Fruit fly (Drosophila melanogaster) Kc167 (cell line): Measurements from ENCODE around the gene CG7519.

Experiments
- Myc ChIP-seq: fragments of >200 bp; optimal IDR thresholded peaks from 2 replicates; lab custom pipeline; 2017; ENCODE audit warnings: missing external identifiers
- Sin3A ChIP-seq: fragments of >200 bp; optimal IDR thresholded peaks from 2 replicates; lab custom pipeline; 2018; ENCODE audit warnings: missing external identifiers
- h ChIP-seq: fragments of >200 bp; optimal IDR thresholded peaks from 3 replicates; lab custom pipeline; 2018; ENCODE audit warnings: missing external identifiers
- insv ChIP-seq: fragments of >200 bp; optimal IDR thresholded peaks from 3 replicates; lab custom pipeline; 2018; ENCODE audit warnings: missing external identifiers
- psq ChIP-seq: fragments of >200 bp; optimal IDR thresholded peaks from 2 replicates; lab custom pipeline; 2017; ENCODE audit warnings: missing external identifiers
- ttk ChIP-seq: sonication (Bioruptor generic); optimal IDR thresholded peaks from 2 replicates; lab custom pipeline; 2017; ENCODE audit warnings: missing external identifiers

- TF ChIP-seq ttk (lab: Kevin White, UChicago) (no peak), Myc (no peak), h (lab: Kevin White, UChicago) (no peak), psq (lab: Kevin White, UChicago) (no peak), insv (lab: Kevin White, UChicago) (no peak), Sin3A (lab: Kevin White, UChicago) (no peak)
Measured at dm6 chr3L:21453623-21454022, 39.3 kb upstream of the CG7519 start.
